Worm (Caenorhabditis elegans) whole organism, late embryonic: Measurements from ENCODE around the gene slfl-4.

Experiments
- C38D4.7 ChIP-seq: fragments of 200-800 bp; sonication (Bioruptor generic); optimal IDR thresholded peaks from 2 replicates; lab custom pipeline; 2018; ENCODE audit warnings: mild to moderate bottlenecking, missing genetic modification characterization, moderate library complexity, missing compliant biosample characterization
- F13H6.1 ChIP-seq: sonication (generic microtip); optimal IDR thresholded peaks from 2 replicates; lab custom pipeline; 2016; ENCODE audit warnings: missing genetic modification characterization, missing compliant biosample characterization
- T23F11.4 ChIP-seq: fragments of 200-800 bp; sonication (Bioruptor generic); optimal IDR thresholded peaks from 2 replicates; lab custom pipeline; 2018; ENCODE audit warnings: mild to moderate bottlenecking, missing genetic modification characterization, missing compliant biosample characterization
- Y22D7AL.16 ChIP-seq: sonication (generic microtip); optimal IDR thresholded peaks from 2 replicates; lab custom pipeline; 2016; ENCODE audit warnings: missing genetic modification characterization, missing compliant biosample characterization
- ahr-1 ChIP-seq: sonication (generic microtip); optimal IDR thresholded peaks from 2 replicates; lab custom pipeline; 2016; ENCODE audit warnings: missing genetic modification characterization, missing compliant biosample characterization
- ama-1 ChIP-seq: fragments of 150-350 bp; optimal IDR thresholded peaks from 2 replicates; lab custom pipeline; 2014
- ceh-14 ChIP-seq: sonication (generic microtip); optimal IDR thresholded peaks from 2 replicates; lab custom pipeline; 2016; ENCODE audit warnings: missing genotype, missing genetic modification characterization, missing compliant biosample characterization
- ceh-2 ChIP-seq: sonication (generic microtip); optimal IDR thresholded peaks from 2 replicates; lab custom pipeline; 2016; ENCODE audit warnings: missing genotype, missing genetic modification characterization, missing compliant biosample characterization
- ceh-24 ChIP-seq: sonication (generic microtip); optimal IDR thresholded peaks from 2 replicates; lab custom pipeline; 2016; ENCODE audit warnings: mild to moderate bottlenecking, missing genetic modification characterization, missing compliant biosample characterization
- ceh-31 ChIP-seq: sonication (generic microtip); optimal IDR thresholded peaks from 2 replicates; lab custom pipeline; 2016; ENCODE audit warnings: missing genetic modification characterization, missing compliant biosample characterization
- ceh-34 ChIP-seq: sonication (generic microtip); optimal IDR thresholded peaks from 2 replicates; lab custom pipeline; 2016; ENCODE audit warnings: mild to moderate bottlenecking, missing genetic modification characterization, missing compliant biosample characterization
- ceh-45 ChIP-seq: fragments of 200-800 bp; sonication (Bioruptor generic); IDR thresholded peaks from 2 replicates; pipeline ENCODE4 v1.3.6; 2022; ENCODE audit warnings: missing genetic modification reagents, missing genetic modification characterization, missing compliant biosample characterization
- ceh-48 ChIP-seq: sonication (generic microtip); optimal IDR thresholded peaks from 2 replicates; lab custom pipeline; 2016; ENCODE audit warnings: missing genetic modification characterization, inconsistent platforms, missing compliant biosample characterization
- ceh-6 ChIP-seq: fragments of 200-800 bp; sonication (Bioruptor generic); optimal IDR thresholded peaks from 2 replicates; lab custom pipeline; 2018; ENCODE audit warnings: mild to moderate bottlenecking, missing genetic modification characterization, missing compliant biosample characterization
- che-1 ChIP-seq: sonication (generic microtip); optimal IDR thresholded peaks from 2 replicates; lab custom pipeline; 2016; ENCODE audit warnings: mild to moderate bottlenecking, missing genetic modification characterization, missing compliant biosample characterization
- dmd-4 ChIP-seq: sonication (generic microtip); optimal IDR thresholded peaks from 2 replicates; lab custom pipeline; 2016; ENCODE audit warnings: borderline replicate concordance, missing genetic modification characterization, missing compliant biosample characterization
- elt-4 ChIP-seq: sonication (generic microtip); optimal IDR thresholded peaks from 2 replicates; lab custom pipeline; 2016; ENCODE audit warnings: missing genetic modification characterization, missing compliant biosample characterization
- eyg-1 ChIP-seq: sonication (generic microtip); optimal IDR thresholded peaks from 2 replicates; lab custom pipeline; 2016; ENCODE audit warnings: missing genotype, missing genetic modification characterization, missing compliant biosample characterization
- fax-1 ChIP-seq: sonication (generic microtip); optimal IDR thresholded peaks from 2 replicates; lab custom pipeline; 2016; ENCODE audit warnings: missing genotype, missing genetic modification characterization, missing compliant biosample characterization
- fkh-10 ChIP-seq: fragments of 150-350 bp; optimal IDR thresholded peaks from 2 replicates; lab custom pipeline; 2014; ENCODE audit warnings: missing biosample characterization, missing genetic modification reagents, missing genetic modification characterization
- fkh-6 ChIP-seq: sonication (generic microtip); optimal IDR thresholded peaks from 2 replicates; lab custom pipeline; 2016; ENCODE audit warnings: missing genetic modification characterization, missing compliant biosample characterization
- gmeb-2 ChIP-seq: sonication (generic microtip); optimal IDR thresholded peaks from 2 replicates; lab custom pipeline; 2016; ENCODE audit warnings: missing genetic modification characterization, inconsistent platforms, missing compliant biosample characterization
- hlh-15 ChIP-seq: sonication (generic microtip); optimal IDR thresholded peaks from 2 replicates; lab custom pipeline; 2016; ENCODE audit warnings: missing genetic modification characterization, missing compliant biosample characterization
- hlh-30 ChIP-seq: sonication (generic microtip); optimal IDR thresholded peaks from 2 replicates; lab custom pipeline; 2017; ENCODE audit warnings: antibody characterized with exemption, missing genetic modification characterization, missing compliant biosample characterization; ENCODE audit not compliant: insufficient read depth
- hlh-8 ChIP-seq: sonication (generic microtip); optimal IDR thresholded peaks from 2 replicates; lab custom pipeline; 2016; ENCODE audit warnings: missing genotype, missing genetic modification characterization, missing compliant biosample characterization
- lim-6 ChIP-seq: sonication (generic microtip); optimal IDR thresholded peaks from 2 replicates; lab custom pipeline; 2016; ENCODE audit warnings: missing genetic modification characterization, missing compliant biosample characterization
- lin-11 ChIP-seq: fragments of 200-800 bp; sonication (Bioruptor generic); optimal IDR thresholded peaks from 2 replicates; lab custom pipeline; 2018; ENCODE audit warnings: mild to moderate bottlenecking, missing genetic modification characterization, missing compliant biosample characterization
- mec-3 ChIP-seq: sonication (generic microtip); optimal IDR thresholded peaks from 2 replicates; lab custom pipeline; 2016; ENCODE audit warnings: borderline replicate concordance, missing genetic modification characterization, missing compliant biosample characterization
- odd-2 ChIP-seq: sonication (generic microtip); optimal IDR thresholded peaks from 2 replicates; lab custom pipeline; 2017; ENCODE audit warnings: antibody characterized with exemption, mild to moderate bottlenecking, missing genetic modification characterization, missing compliant biosample characterization
- pha-2 ChIP-seq: sonication (generic microtip); optimal IDR thresholded peaks from 2 replicates; lab custom pipeline; 2017; ENCODE audit warnings: mild to moderate bottlenecking, missing genetic modification characterization, missing compliant biosample characterization
- pha-4 ChIP-seq: fragments of 150-350 bp; optimal IDR thresholded peaks from 2 replicates; lab custom pipeline; 2018; ENCODE audit warnings: missing biosample characterization, missing genetic modification reagents, missing genetic modification characterization
- pros-1 ChIP-seq: fragments of 150-350 bp; optimal IDR thresholded peaks from 2 replicates; lab custom pipeline; 2014; ENCODE audit warnings: missing biosample characterization, missing genetic modification reagents, missing genetic modification characterization
- rnt-1 ChIP-seq: sonication (generic microtip); optimal IDR thresholded peaks from 2 replicates; lab custom pipeline; 2016; ENCODE audit warnings: missing genetic modification characterization, missing compliant biosample characterization
- sox-2 ChIP-seq: fragments of 200-800 bp; sonication (Bioruptor generic); IDR thresholded peaks from 2 replicates; pipeline ENCODE4 v1.3.6; 2022; ENCODE audit warnings: missing genetic modification reagents, missing genetic modification characterization, missing compliant biosample characterization
- sox-4 ChIP-seq: sonication (generic microtip); optimal IDR thresholded peaks from 2 replicates; lab custom pipeline; 2017; ENCODE audit warnings: mild to moderate bottlenecking, missing genetic modification characterization, inconsistent platforms, missing compliant biosample characterization
- ttx-3 ChIP-seq: sonication (generic microtip); optimal IDR thresholded peaks from 2 replicates; lab custom pipeline; 2016; ENCODE audit warnings: missing genetic modification reagents, missing genetic modification characterization, missing compliant biosample characterization
- unc-42 ChIP-seq: sonication (generic microtip); optimal IDR thresholded peaks from 2 replicates; lab custom pipeline; 2016; ENCODE audit warnings: missing genotype, missing genetic modification characterization, missing compliant biosample characterization
- unc-55 ChIP-seq: sonication (generic microtip); optimal IDR thresholded peaks from 2 replicates; lab custom pipeline; 2017; ENCODE audit warnings: missing biosample characterization, missing genetic modification reagents, missing genetic modification characterization

slfl-4 gene

ce11 chrIV:5277752-5278151 is 3.4 kb downstream of the slfl-4 start, which contains the start of gene F36H12.17:
TSS of gene F36H12.17 (minus strand) at chrIV:5277852.
- TF ChIP-seq gmeb-2 (tag; lab: Kevin White, UChicago), result no peak
- no peak for TF ChIP-seq che-1 (tag; lab: Kevin White, UChicago)
- TF ChIP-seq lin-11 (tag; lab: Kevin White, UChicago), result no peak
- no peak for TF ChIP-seq lim-6 (tag; lab: Kevin White, UChicago)
- TF ChIP-seq ceh-34 (tag; lab: Kevin White, UChicago), result no peak
- no peak for TF ChIP-seq sox-2
- no peak for TF ChIP-seq ceh-14
- no peak for TF ChIP-seq hlh-8 (tag; lab: Kevin White, UChicago)
- TF ChIP-seq ceh-2 (tag; lab: Kevin White, UChicago), result no peak
- TF ChIP-seq C38D4.7 (GFP tag; lab: Kevin White, UChicago), result no peak
- no peak for TF ChIP-seq eyg-1 (tag; lab: Kevin White, UChicago)
- TF ChIP-seq ahr-1 (tag; lab: Kevin White, UChicago), result no peak
- no peak for TF ChIP-seq unc-42 (tag; lab: Kevin White, UChicago)
- no peak for TF ChIP-seq pros-1 (tag; lab: Kevin White, UChicago)
- no peak for TF ChIP-seq fax-1 (tag; lab: Kevin White, UChicago)
- TF ChIP-seq ttx-3, result no peak
- TF ChIP-seq odd-2 (tag; lab: Kevin White, UChicago), result no peak
- no peak for TF ChIP-seq fkh-10 (GFP tag; lab: Kevin White, UChicago)
- no peak for TF ChIP-seq hlh-30 (tag; lab: Kevin White, UChicago)
- TF ChIP-seq, all 69 proteins: peak for 0

- no peak for TF ChIP-seq eyg-1 (tag; lab: Kevin White, UChicago)
- no peak for TF ChIP-seq F13H6.1 (tag; lab: Kevin White, UChicago)
- TF ChIP-seq pha-4 (tag; lab: Kevin White, UChicago), result no peak
- no peak for TF ChIP-seq ceh-34 (tag; lab: Kevin White, UChicago)
- TF ChIP-seq sox-4, result no peak
- no peak for TF ChIP-seq unc-55 (GFP tag; lab: Kevin White, UChicago)
- TF ChIP-seq ttx-3, result no peak
- TF ChIP-seq C38D4.7 (GFP tag; lab: Kevin White, UChicago), result no peak
- TF ChIP-seq sox-2, result no peak
These were observed 7.1 kb downstream of the slfl-4 start for ce11 chrIV:5281457-5281856.

- no peak for TF ChIP-seq hlh-15 (tag; lab: Kevin White, UChicago)
- TF ChIP-seq lin-11 (tag; lab: Kevin White, UChicago), result no peak
- no peak for TF ChIP-seq rnt-1 (tag; lab: Kevin White, UChicago)
- TF ChIP-seq hlh-8 (tag; lab: Kevin White, UChicago), result no peak
- no peak for TF ChIP-seq ceh-48
- no peak for TF ChIP-seq Y22D7AL.16
- TF ChIP-seq fkh-6 (tag; lab: Kevin White, UChicago), result no peak
- TF ChIP-seq unc-55 (GFP tag; lab: Kevin White, UChicago), result no peak
- no peak for TF ChIP-seq ceh-34 (tag; lab: Kevin White, UChicago)
- no peak for TF ChIP-seq T23F11.4 (GFP tag; lab: Kevin White, UChicago)
These were observed 12.9 kb downstream of the slfl-4 start for ce11 chrIV:5287190-5287589.

ce11 chrIV:5288932-5289331 is 14.6 kb downstream of the slfl-4 start:
- no peak for TF ChIP-seq pros-1 (tag; lab: Kevin White, UChicago)
- TF ChIP-seq ceh-14, result no peak
- no peak for TF ChIP-seq C38D4.7 (GFP tag; lab: Kevin White, UChicago)
- TF ChIP-seq ceh-6 (GFP tag; lab: Kevin White, UChicago), result no peak
- no peak for TF ChIP-seq ceh-24 (tag; lab: Kevin White, UChicago)
- TF ChIP-seq rnt-1 (tag; lab: Kevin White, UChicago), result no peak
- TF ChIP-seq elt-4 (tag; lab: Kevin White, UChicago), result no peak
- no peak for TF ChIP-seq Y22D7AL.16
- no peak for TF ChIP-seq fkh-6 (tag; lab: Kevin White, UChicago)
- TF ChIP-seq pha-2 (tag; lab: Kevin White, UChicago), result no peak
- no peak for TF ChIP-seq mec-3 (tag; lab: Kevin White, UChicago)
- no peak for TF ChIP-seq ceh-34 (tag; lab: Kevin White, UChicago)
- TF ChIP-seq ceh-45, result no peak
- no peak for TF ChIP-seq fax-1 (tag; lab: Kevin White, UChicago)
- no peak for TF ChIP-seq fkh-10 (GFP tag; lab: Kevin White, UChicago)
- no peak for TF ChIP-seq ceh-31 (tag; lab: Kevin White, UChicago)
- TF ChIP-seq F13H6.1 (tag; lab: Kevin White, UChicago), result no peak
- TF ChIP-seq dmd-4, result no peak
- TF ChIP-seq ama-1, result no peak
- TF ChIP-seq, all 69 proteins: peak for 0
